Fruit fly (Drosophila melanogaster) whole organism, embryonic: ENCODE data around the gene CG31633.

ENCODE experiments used
- Aef1 ChIP-seq: fragments of 200-800 bp; sonication (Bioruptor generic); IDR thresholded peaks from 3 replicates; pipeline ENCODE4 v1.3.6; 2022; ENCODE audit warnings: missing biosample characterization, missing genetic modification characterization
- Atf6 ChIP-seq: fragments of 200-800 bp; sonication (Bioruptor generic); IDR thresholded peaks from 2 replicates; pipeline ENCODE4 v1.3.6; 2022; ENCODE audit warnings: missing biosample characterization, missing genetic modification characterization
- Bteb2 ChIP-seq: fragments of 200-800 bp; sonication (Bioruptor generic); optimal IDR thresholded peaks from 2 replicates; lab custom pipeline; 2016; ENCODE audit warnings: missing biosample characterization, missing genetic modification characterization
- C15 ChIP-seq: fragments of 200-800 bp; sonication (Bioruptor generic); IDR thresholded peaks from 3 replicates; pipeline ENCODE4 v1.3.6; 2022; ENCODE audit warnings: missing biosample characterization, missing genetic modification characterization
- CG10274 ChIP-seq: fragments of 200-800 bp; sonication (Bioruptor generic); optimal IDR thresholded peaks from 3 replicates; lab custom pipeline; 2017; ENCODE audit warnings: missing biosample characterization, mild to moderate bottlenecking, missing genetic modification characterization
- CG12071 ChIP-seq: fragments of 200-800 bp; sonication (Bioruptor generic); optimal IDR thresholded peaks from 3 replicates; lab custom pipeline; 2018; ENCODE audit warnings: missing biosample characterization, mild to moderate bottlenecking, missing genetic modification characterization
- CG12219 ChIP-seq: fragments of 200-800 bp; sonication (Bioruptor generic); optimal IDR thresholded peaks from 3 replicates; lab custom pipeline; 2018; ENCODE audit warnings: missing biosample characterization, mild to moderate bottlenecking, missing genetic modification characterization
- CG12744 ChIP-seq: fragments of 200-800 bp; sonication (Bioruptor generic); optimal IDR thresholded peaks from 2 replicates; lab custom pipeline; 2016; ENCODE audit warnings: missing biosample characterization, missing genetic modification characterization
- CG13287 ChIP-seq: fragments of 200-800 bp; sonication (Bioruptor generic); IDR thresholded peaks from 2 replicates; pipeline ENCODE4 v1.3.6; 2022; ENCODE audit warnings: missing biosample characterization, missing genetic modification characterization; ENCODE audit not compliant: partially characterized antibody
- CG15011 ChIP-seq: fragments of 200-800 bp; sonication (Bioruptor generic); optimal IDR thresholded peaks from 3 replicates; lab custom pipeline; 2018; ENCODE audit warnings: missing biosample characterization, mild to moderate bottlenecking, missing genetic modification characterization
- CG2202 ChIP-seq: fragments of 200-800 bp; sonication (Bioruptor generic); optimal IDR thresholded peaks from 2 replicates; lab custom pipeline; 2018; ENCODE audit warnings: missing biosample characterization, mild to moderate bottlenecking, missing genetic modification characterization
- CG30431 ChIP-seq: fragments of 200-800 bp; sonication (Bioruptor generic); optimal IDR thresholded peaks from 2 replicates; lab custom pipeline; 2017; ENCODE audit warnings: missing biosample characterization, missing genetic modification characterization
- CG31441 ChIP-seq: fragments of 200-800 bp; sonication (Bioruptor generic); IDR thresholded peaks from 2 replicates; pipeline ENCODE4 v1.3.6; 2022; ENCODE audit warnings: missing biosample characterization, missing genetic modification characterization
- CG4404 ChIP-seq: fragments of 200-800 bp; sonication (Bioruptor generic); IDR thresholded peaks from 2 replicates; pipeline ENCODE4 v1.3.6; 2022; ENCODE audit warnings: missing biosample characterization, missing genetic modification characterization
- CG6175 ChIP-seq: fragments of 200-800 bp; sonication (Bioruptor generic); IDR thresholded peaks from 3 replicates; pipeline ENCODE4 v1.3.6; 2022; ENCODE audit warnings: missing biosample characterization, missing genetic modification characterization
- CG7357 ChIP-seq: fragments of 200-800 bp; sonication (Bioruptor generic); IDR thresholded peaks from 3 replicates; pipeline ENCODE4 v1.3.6; 2022; ENCODE audit warnings: missing biosample characterization, missing genetic modification characterization
- CG8089 ChIP-seq: fragments of 200-800 bp; sonication (Bioruptor generic); optimal IDR thresholded peaks from 3 replicates; lab custom pipeline; 2016; ENCODE audit warnings: missing biosample characterization, missing genetic modification characterization
- CoRest ChIP-seq: fragments of 200-800 bp; sonication (Bioruptor generic); optimal IDR thresholded peaks from 3 replicates; lab custom pipeline; 2018; ENCODE audit warnings: missing biosample characterization, mild to moderate bottlenecking, missing genetic modification characterization, moderate library complexity
- Fer1 ChIP-seq: fragments of 200-800 bp; sonication (Bioruptor generic); optimal IDR thresholded peaks from 2 replicates; lab custom pipeline; 2017; ENCODE audit warnings: missing biosample characterization, mild to moderate bottlenecking, missing genetic modification characterization
- Fer3 ChIP-seq: fragments of 200-800 bp; sonication (Bioruptor generic); optimal IDR thresholded peaks from 2 replicates; lab custom pipeline; 2018; ENCODE audit warnings: missing biosample characterization, mild to moderate bottlenecking, missing genetic modification characterization, moderate library complexity
- Hand ChIP-seq: fragments of 200-800 bp; sonication (Bioruptor generic); optimal IDR thresholded peaks from 2 replicates; lab custom pipeline; 2017; ENCODE audit warnings: mild to moderate bottlenecking, missing biosample characterization, missing genetic modification reagents, missing genetic modification characterization
- Hr3 ChIP-seq: fragments of 200-800 bp; sonication (Bioruptor generic); optimal IDR thresholded peaks from 3 replicates; lab custom pipeline; 2016; ENCODE audit warnings: missing biosample characterization, missing genetic modification characterization
- Hr51 ChIP-seq, 2 experiments: fragments of 200-800 bp; sonication (Bioruptor generic); optimal IDR thresholded peaks; 2 replicates in 1 of 2; 3 replicates in 1 of 2; lab custom pipeline; 2016 to 2018; ENCODE audit warnings: missing biosample characterization in 2 of 2, missing genetic modification characterization in 2 of 2, mild to moderate bottlenecking in 1 of 2, moderate library complexity in 1 of 2
- Hr78 ChIP-seq, 2 experiments: fragments of 200-800 bp in 1 of 2; fragments of >200 bp in 1 of 2; sonication (Bioruptor generic) in 1 of 2; optimal IDR thresholded peaks; 2 replicates each; lab custom pipeline; 2017 to 2019; ENCODE audit warnings: missing biosample characterization in 2 of 2, missing genetic modification characterization in 2 of 2, mild to moderate bottlenecking in 1 of 2, moderate library complexity in 1 of 2
- Kr ChIP-seq: fragments of 200-800 bp; sonication (Bioruptor generic); optimal IDR thresholded peaks from 2 replicates; lab custom pipeline; 2017; ENCODE audit warnings: missing biosample characterization, mild to moderate bottlenecking, missing genetic modification characterization
- Med ChIP-seq: fragments of 200-800 bp; sonication (Bioruptor generic); peaks from one replicate; lab custom pipeline; 2016; ENCODE audit warnings: missing biosample characterization, missing genetic modification characterization, mild to moderate bottlenecking, inconsistent platforms, moderate library complexity
- Mrtf ChIP-seq: fragments of 200-800 bp; sonication (Bioruptor generic); IDR thresholded peaks from 3 replicates; pipeline ENCODE4 v1.3.6; 2022; ENCODE audit warnings: missing biosample characterization, missing genetic modification characterization
- Opbp ChIP-seq: fragments of 200-800 bp; sonication (Bioruptor generic); IDR thresholded peaks from 3 replicates; pipeline ENCODE4 v1.3.6; 2022; ENCODE audit warnings: missing biosample characterization, missing genetic modification characterization; ENCODE audit not compliant: partially characterized antibody
- PHDP ChIP-seq: fragments of 200-800 bp; sonication (Bioruptor generic); optimal IDR thresholded peaks from 3 replicates; lab custom pipeline; 2018; ENCODE audit warnings: missing biosample characterization, mild to moderate bottlenecking, missing genetic modification characterization, moderate library complexity
- Tbp ChIP-seq: fragments of >200 bp; optimal IDR thresholded peaks from 2 replicates; lab custom pipeline; 2018; ENCODE audit warnings: missing biosample characterization, missing genetic modification characterization
- Usf ChIP-seq: fragments of 200-800 bp; sonication (Bioruptor generic); optimal IDR thresholded peaks from 2 replicates; lab custom pipeline; 2017; ENCODE audit warnings: missing genotype, missing biosample characterization, missing genetic modification characterization
- abd-A ChIP-seq: fragments of 200-800 bp; sonication (Bioruptor generic); optimal IDR thresholded peaks from 3 replicates; lab custom pipeline; 2019; ENCODE audit warnings: missing biosample characterization, mild to moderate bottlenecking, missing genetic modification characterization, moderate library complexity
- bowl ChIP-seq: fragments of 200-800 bp; sonication (Bioruptor generic); IDR thresholded peaks from 2 replicates; pipeline ENCODE4 v1.3.6; 2022; ENCODE audit warnings: missing biosample characterization, missing genetic modification characterization
- cad ChIP-seq: fragments of >200 bp; optimal IDR thresholded peaks from 2 replicates; lab custom pipeline; 2017; ENCODE audit warnings: missing biosample characterization, missing genetic modification characterization
- da ChIP-seq: fragments of 200-800 bp; sonication (Bioruptor generic); optimal IDR thresholded peaks from 2 replicates; lab custom pipeline; 2016; ENCODE audit warnings: missing biosample characterization, missing genetic modification characterization
- esg ChIP-seq: fragments of 200-800 bp; sonication (Bioruptor generic); conservative IDR thresholded peaks from 2 replicates; pipeline ENCODE4 v1.3.6; 2022; ENCODE audit warnings: missing biosample characterization, missing genetic modification characterization
- exex ChIP-seq: fragments of 200-800 bp; sonication (Bioruptor generic); optimal IDR thresholded peaks from 4 replicates; lab custom pipeline; 2018; ENCODE audit warnings: missing biosample characterization, mild to moderate bottlenecking, missing genetic modification characterization, moderate library complexity
- gcm2 ChIP-seq: fragments of 200-800 bp; sonication (Bioruptor generic); optimal IDR thresholded peaks from 2 replicates; lab custom pipeline; 2016; ENCODE audit warnings: missing biosample characterization, missing genetic modification characterization
- gfzf ChIP-seq: fragments of 200-800 bp; sonication (Bioruptor generic); optimal IDR thresholded peaks from 2 replicates; lab custom pipeline; 2016; ENCODE audit warnings: missing biosample characterization, mild to moderate bottlenecking, missing genetic modification characterization, moderate library complexity
- inv ChIP-seq: fragments of 200-800 bp; sonication (Bioruptor generic); IDR thresholded peaks from 2 replicates; pipeline ENCODE4 v1.3.6; 2022; ENCODE audit warnings: missing biosample characterization, missing genetic modification characterization; ENCODE audit not compliant: partially characterized antibody
- jumu ChIP-seq: fragments of 200-800 bp; sonication (Bioruptor generic); optimal IDR thresholded peaks from 3 replicates; lab custom pipeline; 2016; ENCODE audit warnings: missing biosample characterization, missing genetic modification characterization
- kah ChIP-seq: fragments of 200-800 bp; sonication (Bioruptor generic); optimal IDR thresholded peaks from 2 replicates; lab custom pipeline; 2018; ENCODE audit warnings: missing biosample characterization, mild to moderate bottlenecking, missing genetic modification characterization
- knrl ChIP-seq: fragments of 200-800 bp; sonication (Bioruptor generic); IDR thresholded peaks from 3 replicates; pipeline ENCODE4 v1.3.6; 2022; ENCODE audit warnings: missing biosample characterization, missing genetic modification characterization; ENCODE audit not compliant: partially characterized antibody
- otp ChIP-seq: fragments of 200-800 bp; sonication (Bioruptor generic); IDR thresholded peaks from 3 replicates; pipeline ENCODE4, ENCODE4 v1.3.6; 2022; ENCODE audit warnings: missing biosample characterization, missing genetic modification characterization
- pan ChIP-seq, 4 experiments: fragments of >200 bp in 3 of 4; fragments of 200-800 bp in 1 of 4; sonication (Bioruptor generic) in 1 of 4; optimal IDR thresholded peaks in 3 of 4; IDR thresholded peaks in 1 of 4; 2 replicates each; pipeline versions ENCODE4 v1.3.6 to Lab custom; 2017 to 2022; ENCODE audit warnings: missing biosample characterization in 2 of 4, missing genetic modification characterization in 2 of 4, mixed read lengths in 1 of 4
- repo ChIP-seq: fragments of 200-800 bp; sonication (Bioruptor generic); optimal IDR thresholded peaks from 2 replicates; lab custom pipeline; 2016; ENCODE audit warnings: missing biosample characterization, missing genetic modification characterization
- sens-2 ChIP-seq: fragments of 200-800 bp; sonication (Bioruptor generic); IDR thresholded peaks from 2 replicates; pipeline ENCODE4 v1.3.6; 2022; ENCODE audit warnings: missing biosample characterization, missing genetic modification characterization
- tgo ChIP-seq: fragments of 200-800 bp; sonication (Bioruptor generic); IDR thresholded peaks from 3 replicates; pipeline ENCODE4 v1.3.6; 2022; ENCODE audit warnings: missing biosample characterization, missing genetic modification characterization
- twi ChIP-seq: fragments of 200-800 bp; optimal IDR thresholded peaks from 2 replicates; lab custom pipeline; 2019; ENCODE audit warnings: missing biosample characterization, mild to moderate bottlenecking, missing genetic modification characterization, moderate library complexity
- usp ChIP-seq: fragments of >200 bp; optimal IDR thresholded peaks from 2 replicates; lab custom pipeline; 2017; ENCODE audit warnings: missing biosample characterization, missing genetic modification characterization

Gene CG31633

dm6 chr2L:6648163-6648628 is 7.9 kb downstream of the CG31633 start (continued):
- TF ChIP-seq usp (GFP tag; lab: Kevin White, UChicago) (no peak), Med (GFP tag; lab: Kevin White, UChicago) (peak; percentile 99), gcm2 (GFP tag; lab: Kevin White, UChicago) (peak; percentile 80), exex (tag; lab: Kevin White, UChicago) (peak; percentile 81), otp (GFP tag; lab: Robert Waterston, UW) (peak; percentile 82), CG15011 (GFP tag; lab: Kevin White, UChicago) (peak; percentile 95), jumu (GFP tag; lab: Kevin White, UChicago) (peak; percentile 88), CG13287 (no peak; the same call in 1 of the 2 replicates), CG12219 (GFP tag; lab: Kevin White, UChicago) (peak; percentile 92), da (peak; percentile 86), gfzf (peak; percentile 15), CG4404 (peak; percentile 88), cad (GFP tag; lab: Kevin White, UChicago) (no peak), Atf6 (GFP tag; lab: Robert Waterston, UW) (peak; percentile 96), CG30431 (GFP tag; lab: Kevin White, UChicago) (peak; percentile 88), Usf (peak; percentile 91), abd-A (no peak), pan (optimal IDR thresholded peaks at IDR 0.05; lab: Kevin White, UChicago) (no peak), pan (GFP tag; optimal IDR thresholded peaks at IDR 0.05 in 1 of 2, IDR thresholded peaks at IDR 0.05 in 1 of 2) (peak in 1 of 2 experiments; percentile 95), Hr51 (GFP tag; optimal IDR thresholded peaks at IDR 0.05; lab: Kevin White, UChicago) (peak; percentile 91 to 97), CG31441 (GFP tag; lab: Robert Waterston, UW) (peak; percentile 96), C15 (GFP tag; lab: Robert Waterston, UW) (peak; percentile 78; the same call in 2 of the 3 replicates), Bteb2 (GFP tag; lab: Kevin White, UChicago) (peak; percentile 95), Opbp (GFP tag; lab: Robert Waterston, UW) (no peak), PHDP (peak; percentile 96), Fer1 (GFP tag; lab: Kevin White, UChicago) (peak; percentile 97), Kr (peak; percentile 4), repo (GFP tag; lab: Kevin White, UChicago) (peak; percentile 84), Hr3 (GFP tag; lab: Kevin White, UChicago) (peak; percentile 96), Fer3 (tag; lab: Kevin White, UChicago) (peak; percentile 95), bowl (GFP tag; lab: Robert Waterston, UW) (peak; percentile 85), twi (tag; lab: Kevin White, UChicago) (peak; percentile 92), Tbp (GFP tag; lab: Kevin White, UChicago) (no peak), kah (peak; percentile 89), Aef1 (GFP tag; lab: Robert Waterston, UW) (peak; percentile 90), CG10274 (GFP tag; lab: Kevin White, UChicago) (peak; percentile 87), CG7357 (GFP tag; lab: Robert Waterston, UW) (peak; percentile 88), tgo (GFP tag; lab: Robert Waterston, UW) (peak; percentile 94), CG12744 (peak; percentile 92), esg (GFP tag; lab: Robert Waterston, UW) (peak; percentile 94), inv (GFP tag; lab: Robert Waterston, UW) (no peak), sens-2 (peak; percentile 78), CG2202 (tag; lab: Kevin White, UChicago) (peak; percentile 84), CG6175 (GFP tag; lab: Robert Waterston, UW) (peak; percentile 74; the same call in 2 of the 3 replicates), CoRest (peak; percentile 98), CG12071 (GFP tag; lab: Kevin White, UChicago) (peak; percentile 85), Hand (peak; percentile 92), Mrtf (GFP tag; lab: Robert Waterston, UW) (peak; percentile 91), knrl (GFP tag; lab: Robert Waterston, UW) (no peak), CG8089 (peak; percentile 83), Hr78 (GFP tag; optimal IDR thresholded peaks at IDR 0.05; lab: Kevin White, UChicago) (peak in 1 of 2 experiments; percentile 75)
